Fruit fly (Drosophila melanogaster): ENCODE measurements around the gene Oli.

dm6 chr2L:17627559-17627958 is 38.6 kb downstream of the Oli start, which contains the start of gene CG43054:
- TF ChIP-seq Sin3A (optimal IDR thresholded peaks at IDR 0.05) (no peak), ttk (optimal IDR thresholded peaks at IDR 0.05) (no peak), insv (optimal IDR thresholded peaks at IDR 0.05) (no peak), Myc (optimal IDR thresholded peaks at IDR 0.05) (no peak)
